Worm (Caenorhabditis elegans) whole organism, young adult: ENCODE measurements around the gene fubl-2.

Experiments used
- B0035.1 ChIP-seq: sonication (generic microtip); optimal IDR thresholded peaks from 2 replicates; lab custom pipeline; 2016; ENCODE audit warnings: missing genetic modification characterization, mild to moderate bottlenecking, missing compliant biosample characterization, missing genotype, missing genetic modification reagents
- F10E7.11 ChIP-seq: sonication (generic microtip); optimal IDR thresholded peaks from 2 replicates; lab custom pipeline; 2017; ENCODE audit warnings: mild to moderate bottlenecking, missing genetic modification characterization, moderate library complexity, missing compliant biosample characterization
- F22D6.2 ChIP-seq: sonication (generic microtip); optimal IDR thresholded peaks from 2 replicates; lab custom pipeline; 2016; ENCODE audit warnings: mild to moderate bottlenecking, missing genetic modification characterization, missing compliant biosample characterization
- F57C9.4 ChIP-seq: sonication (generic microtip); optimal IDR thresholded peaks from 2 replicates; lab custom pipeline; 2017; ENCODE audit warnings: mild to moderate bottlenecking, missing genetic modification characterization, missing compliant biosample characterization
- K11D2.4 ChIP-seq: fragments of 200-800 bp; sonication (Bioruptor generic); IDR thresholded peaks from 2 replicates; pipeline ENCODE4 v1.3.6; 2022; ENCODE audit warnings: missing genetic modification reagents, missing genetic modification characterization, missing compliant biosample characterization
- Y53G8AR.9 ChIP-seq: fragments of 200-800 bp; sonication (Bioruptor generic); conservative IDR thresholded peaks from 2 replicates; pipeline ENCODE4 v1.3.6; 2022; ENCODE audit warnings: missing genetic modification reagents, missing genetic modification characterization, missing compliant biosample characterization
- Y56A3A.18 ChIP-seq: fragments of 200-800 bp; sonication (Bioruptor generic); IDR thresholded peaks from 2 replicates; pipeline ENCODE4 v1.3.6; 2022; ENCODE audit warnings: missing genetic modification reagents, missing genetic modification characterization, missing compliant biosample characterization
- ZK185.1 ChIP-seq: sonication (generic microtip); optimal IDR thresholded peaks from 2 replicates; lab custom pipeline; 2016; ENCODE audit warnings: mild to moderate bottlenecking, missing genetic modification characterization, missing compliant biosample characterization; ENCODE audit not compliant: poor library complexity, severe bottlenecking
- ama-1 ChIP-seq, 3 experiments: fragments of 150-350 bp in 1 of 3; sonication (generic microtip) in 2 of 3; optimal IDR thresholded peaks; 2 replicates each; lab custom pipeline; 2014 to 2018; ENCODE audit warnings: missing biosample characterization in 2 of 3, missing genetic modification characterization in 2 of 3, missing genetic modification reagents in 2 of 3
- atf-7 ChIP-seq: sonication (generic microtip); optimal IDR thresholded peaks from 2 replicates; lab custom pipeline; 2017; ENCODE audit warnings: mild to moderate bottlenecking, missing genetic modification characterization, missing compliant biosample characterization
- attf-5 ChIP-seq: fragments of 200-800 bp; sonication (Bioruptor generic); optimal IDR thresholded peaks from 2 replicates; lab custom pipeline; 2018; ENCODE audit warnings: mild to moderate bottlenecking, missing genetic modification characterization, missing compliant biosample characterization
- cebp-1 ChIP-seq, 2 experiments: fragments of 200-800 bp in 1 of 2; sonication (Bioruptor generic) in 1 of 2; sonication (generic microtip) in 1 of 2; IDR thresholded peaks in 1 of 2; optimal IDR thresholded peaks in 1 of 2; 2 replicates each; pipeline versions ENCODE4 v1.3.6 to Lab custom; 2017 to 2022; ENCODE audit warnings: missing compliant biosample characterization in 2 of 2, missing genetic modification characterization in 2 of 2, mild to moderate bottlenecking in 1 of 2, missing genetic modification reagents in 1 of 2, moderate library complexity in 1 of 2
- ceh-91 ChIP-seq: fragments of 200-800 bp; sonication (Bioruptor generic); IDR thresholded peaks from 2 replicates; pipeline ENCODE4 v1.3.6; 2022; ENCODE audit warnings: missing genetic modification reagents, missing genetic modification characterization, missing compliant biosample characterization
- chd-7 ChIP-seq: sonication (generic microtip); optimal IDR thresholded peaks from 2 replicates; lab custom pipeline; 2016; ENCODE audit warnings: mild to moderate bottlenecking, missing genetic modification characterization, moderate library complexity, missing compliant biosample characterization
- dox-1 ChIP-seq: fragments of 200-800 bp; sonication (Bioruptor generic); IDR thresholded peaks from 2 replicates; pipeline ENCODE4 v1.3.6; 2022; ENCODE audit warnings: missing genetic modification reagents, missing genetic modification characterization, missing compliant biosample characterization
- efl-1 ChIP-seq: fragments of 150-350 bp; optimal IDR thresholded peaks from 2 replicates; lab custom pipeline; 2014; ENCODE audit warnings: missing biosample characterization, missing genetic modification reagents, missing genetic modification characterization
- ekl-4 ChIP-seq: fragments of 200-800 bp; sonication (Bioruptor generic); IDR thresholded peaks from 2 replicates; pipeline ENCODE4 v1.3.6; 2022; ENCODE audit warnings: missing genetic modification reagents, missing genetic modification characterization, missing compliant biosample characterization
- gei-17 ChIP-seq: fragments of 200-800 bp; sonication (Bioruptor generic); optimal IDR thresholded peaks from 2 replicates; lab custom pipeline; 2018; ENCODE audit warnings: mild to moderate bottlenecking, missing genetic modification characterization, missing compliant biosample characterization
- him-1 ChIP-seq: sonication (generic microtip); optimal IDR thresholded peaks from 2 replicates; lab custom pipeline; 2016; ENCODE audit warnings: missing genotype, missing genetic modification reagents, missing genetic modification characterization, missing compliant biosample characterization
- hlh-26 ChIP-seq: fragments of 200-800 bp; sonication (Bioruptor generic); conservative IDR thresholded peaks from 2 replicates; pipeline ENCODE4 v1.3.6; 2022; ENCODE audit warnings: missing genetic modification reagents, missing genetic modification characterization, missing compliant biosample characterization
- hmg-1.2 ChIP-seq: fragments of 200-800 bp; sonication (Bioruptor generic); IDR thresholded peaks from 2 replicates; pipeline ENCODE4 v1.3.6; 2022; ENCODE audit warnings: missing genetic modification reagents, missing genetic modification characterization, missing compliant biosample characterization
- hmg-20 ChIP-seq: fragments of 200-800 bp; sonication (Bioruptor generic); IDR thresholded peaks from 2 replicates; pipeline ENCODE4 v1.3.6; 2022; ENCODE audit warnings: missing genetic modification reagents, missing genetic modification characterization, missing compliant biosample characterization
- hsf-1 ChIP-seq: fragments of 200-800 bp; sonication (Bioruptor generic); IDR thresholded peaks from 2 replicates; pipeline ENCODE4 v1.3.6; 2022; ENCODE audit warnings: missing genetic modification reagents, missing genetic modification characterization, missing compliant biosample characterization
- let-607 ChIP-seq, 2 experiments: fragments of 200-800 bp in 1 of 2; sonication (Bioruptor generic) in 1 of 2; sonication (generic microtip) in 1 of 2; optimal IDR thresholded peaks; 2 replicates each; lab custom pipeline; 2016 to 2018; ENCODE audit warnings: mild to moderate bottlenecking in 2 of 2, missing compliant biosample characterization in 2 of 2, missing genetic modification characterization in 2 of 2, moderate library complexity in 2 of 2, missing genotype in 1 of 2
- lin-40 ChIP-seq: sonication (generic microtip); optimal IDR thresholded peaks from 2 replicates; lab custom pipeline; 2016; ENCODE audit warnings: missing genetic modification characterization, mild to moderate bottlenecking, missing compliant biosample characterization, missing genotype, missing genetic modification reagents
- lin-54 ChIP-seq: fragments of 200-800 bp; sonication (Bioruptor generic); optimal IDR thresholded peaks from 2 replicates; lab custom pipeline; 2018; ENCODE audit warnings: mild to moderate bottlenecking, missing genetic modification characterization, missing compliant biosample characterization
- madf-10 ChIP-seq: sonication (generic microtip); optimal IDR thresholded peaks from 2 replicates; lab custom pipeline; 2016; ENCODE audit warnings: mild to moderate bottlenecking, missing genetic modification characterization, missing compliant biosample characterization
- mcd-1 ChIP-seq: fragments of 200-800 bp; sonication (Bioruptor generic); IDR thresholded peaks from 2 replicates; pipeline ENCODE4 v1.3.6; 2022; ENCODE audit warnings: missing genetic modification reagents, missing genetic modification characterization, missing compliant biosample characterization
- nhr-80 ChIP-seq: sonication (generic microtip); optimal IDR thresholded peaks from 2 replicates; lab custom pipeline; 2016; ENCODE audit warnings: missing genetic modification characterization, missing compliant biosample characterization
- repo-1 ChIP-seq: sonication (generic microtip); optimal IDR thresholded peaks from 2 replicates; lab custom pipeline; 2017; ENCODE audit warnings: mild to moderate bottlenecking, missing genetic modification characterization, missing compliant biosample characterization
- snpc-4 ChIP-seq, 5 experiments: fragments of 150-350 bp in 1 of 5; sonication (generic microtip) in 4 of 5; optimal IDR thresholded peaks; 2 replicates each; lab custom pipeline; 2014 to 2018; ENCODE audit warnings: missing genetic modification characterization in 5 of 5, missing biosample characterization in 3 of 5, antibody characterized with exemption in 2 of 5, mild to moderate bottlenecking in 2 of 5, missing compliant biosample characterization in 2 of 5, missing genotype in 2 of 5, moderate library complexity in 2 of 5, missing genetic modification reagents in 1 of 5
- tbp1 ChIP-seq: fragments of 200-800 bp; sonication (Bioruptor generic); optimal IDR thresholded peaks from 2 replicates; lab custom pipeline; 2018; ENCODE audit warnings: mild to moderate bottlenecking, missing genetic modification characterization, missing compliant biosample characterization
- unc-130 ChIP-seq: sonication (generic microtip); optimal IDR thresholded peaks from 2 replicates; lab custom pipeline; 2016; ENCODE audit warnings: missing genetic modification reagents, missing genetic modification characterization, missing compliant biosample characterization
- ztf-26 ChIP-seq: sonication (generic microtip); optimal IDR thresholded peaks from 2 replicates; lab custom pipeline; 2017; ENCODE audit warnings: missing genetic modification characterization, missing compliant biosample characterization
- ztf-28 ChIP-seq: fragments of 200-800 bp; sonication (Bioruptor generic); IDR thresholded peaks from 2 replicates; pipeline ENCODE4 v1.3.6; 2022; ENCODE audit warnings: missing genetic modification reagents, missing genetic modification characterization, missing compliant biosample characterization
- ztf-6 ChIP-seq: fragments of 200-800 bp; sonication (Bioruptor generic); IDR thresholded peaks from 2 replicates; pipeline ENCODE4 v1.3.6; 2022; ENCODE audit warnings: missing genetic modification reagents, missing genetic modification characterization, missing compliant biosample characterization

The fubl-2 gene

DNA sequence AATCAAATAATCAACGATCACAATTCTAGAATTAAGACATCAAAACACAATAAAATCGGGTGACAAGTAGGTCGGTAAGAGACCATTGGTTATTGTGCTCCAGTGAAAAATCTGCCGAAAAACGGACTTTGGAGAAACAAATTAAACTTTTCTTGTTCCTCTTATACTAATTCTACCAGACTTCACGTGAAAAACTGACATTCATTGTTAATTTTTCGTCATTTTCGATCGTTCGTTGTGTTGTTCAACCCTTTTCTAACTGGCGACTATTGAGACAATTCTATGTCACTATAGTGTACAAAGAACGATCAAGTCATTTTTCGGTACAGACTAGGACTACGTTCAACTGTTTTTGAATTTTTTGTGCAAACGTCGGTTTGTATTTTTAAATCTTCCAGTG is 32.9 kb upstream of the fubl-2 start:
- no peak for TF ChIP-seq efl-1 (GFP tag; lab: Kevin White, UChicago)
- TF ChIP-seq snpc-4 (GFP tag; optimal IDR thresholded peaks at IDR 0.05; lab: Kevin White, UChicago): no peak
- no peak for TF ChIP-seq snpc-4 (tag; optimal IDR thresholded peaks at IDR 0.05; lab: Kevin White, UChicago)
- TF ChIP-seq Y56A3A.18 (GFP tag; lab: Robert Waterston, UW): no peak
- TF ChIP-seq K11D2.4 (GFP tag; lab: Robert Waterston, UW): no peak
- 0 out of 2 replicates have a peak, but pooled peaks have one; percentile 13 for TF ChIP-seq Y53G8AR.9 (GFP tag; lab: Robert Waterston, UW)
- no peak for TF ChIP-seq ceh-91 (GFP tag; lab: Robert Waterston, UW)
- TF ChIP-seq nhr-80 (tag; lab: Kevin White, UChicago): peak; percentile 25
- peak; percentile 16 for TF ChIP-seq repo-1 (tag; lab: Kevin White, UChicago)
- 0 out of 2 replicates have a peak, but pooled peaks have one; percentile 37 for TF ChIP-seq hsf-1 (GFP tag; lab: Robert Waterston, UW)
- TF ChIP-seq chd-7 (tag; lab: Kevin White, UChicago): peak; percentile 15
- TF ChIP-seq B0035.1 (tag; lab: Kevin White, UChicago): no peak
- peak; percentile 29 for TF ChIP-seq lin-40 (tag; lab: Kevin White, UChicago)
- no peak for TF ChIP-seq F57C9.4
- TF ChIP-seq F10E7.11: no peak
- no peak for TF ChIP-seq ztf-26 (tag; lab: Kevin White, UChicago)
- TF ChIP-seq atf-7 (tag; lab: Kevin White, UChicago): peak; percentile 5
- TF ChIP-seq him-1 (tag; lab: Kevin White, UChicago): peak; percentile 51
- TF ChIP-seq madf-10 (tag; lab: Kevin White, UChicago): no peak
- TF ChIP-seq let-607 (tag; optimal IDR thresholded peaks at IDR 0.05; lab: Kevin White, UChicago): peak in 1 of 2 experiments; percentile 35

DNA sequence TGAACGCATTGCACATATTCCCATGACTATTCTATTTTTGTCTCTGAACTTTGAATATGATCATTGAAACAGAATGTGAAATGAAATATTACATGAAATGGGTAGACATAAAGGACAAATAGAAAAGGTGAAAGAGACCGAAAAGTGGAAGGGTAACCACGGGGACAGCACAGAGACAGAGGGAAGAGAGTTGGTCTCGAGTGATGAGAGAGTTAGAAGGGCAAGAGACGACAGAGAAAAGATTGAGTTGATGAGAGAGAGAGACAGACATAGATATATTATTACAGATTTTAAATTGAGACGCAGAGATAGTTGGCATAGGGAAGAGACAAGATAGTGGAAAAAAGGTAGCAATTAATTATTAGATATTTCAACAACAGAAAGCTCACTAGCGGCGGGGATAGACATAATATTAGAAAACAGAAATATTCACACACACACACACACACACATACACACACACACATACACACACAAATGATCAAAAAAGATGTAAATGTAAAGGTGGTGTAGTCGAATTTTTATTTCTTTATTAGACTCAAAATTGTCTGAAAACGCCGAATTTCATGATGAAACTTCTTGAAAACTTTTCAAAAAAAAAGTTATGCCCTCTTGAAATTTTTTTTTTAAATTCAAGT is 29.2 kb upstream of the fubl-2 start:
- TF ChIP-seq ZK185.1 (peak; percentile 21), lin-40 (tag; lab: Kevin White, UChicago) (peak; percentile 46), gei-17 (GFP tag; lab: Kevin White, UChicago) (no peak), hlh-26 (no peak), F22D6.2 (tag; lab: Kevin White, UChicago) (no peak), attf-5 (GFP tag; lab: Kevin White, UChicago) (peak; percentile 71), snpc-4 (GFP tag; optimal IDR thresholded peaks at IDR 0.05; lab: Kevin White, UChicago) (no peak), snpc-4 (tag; optimal IDR thresholded peaks at IDR 0.05; lab: Kevin White, UChicago) (peak in 1 of 4 experiments; percentile 14), tbp1 (peak; percentile 21), mcd-1 (GFP tag; lab: Robert Waterston, UW) (peak; percentile 33; the same call in 1 of the 2 replicates), lin-54 (GFP tag; lab: Kevin White, UChicago) (peak; percentile 35), cebp-1 (GFP tag; IDR thresholded peaks at IDR 0.05; lab: Robert Waterston, UW) (no peak), cebp-1 (tag; optimal IDR thresholded peaks at IDR 0.05; lab: Kevin White, UChicago) (peak; percentile 72), repo-1 (tag; lab: Kevin White, UChicago) (peak; percentile 21), nhr-80 (tag; lab: Kevin White, UChicago) (peak; percentile 69), hmg-1.2 (GFP tag; lab: Robert Waterston, UW) (peak; percentile 79), ekl-4 (GFP tag; lab: Robert Waterston, UW) (no peak), Y53G8AR.9 (GFP tag; lab: Robert Waterston, UW) (no peak)

- TF ChIP-seq hmg-20 (GFP tag; lab: Robert Waterston, UW) (no peak), ztf-6 (no peak), unc-130 (GFP tag; lab: Kevin White, UChicago) (no peak), hmg-1.2 (GFP tag; lab: Robert Waterston, UW) (no peak), ztf-28 (GFP tag; lab: Robert Waterston, UW) (no peak), ama-1 (optimal IDR thresholded peaks at IDR 0.05; lab: Kevin White, UChicago) (no peak), ama-1 (GFP tag; optimal IDR thresholded peaks at IDR 0.05; lab: Kevin White, UChicago) (no peak), dox-1 (no peak)
Measured at ce11 chrIII:7114952-7115488, 27.5 kb upstream of the fubl-2 start, which contains the start of gene nhr-10. Gene nhr-10, minus strand, starts transcription at chrIII:7115438.
